Fruit fly (Drosophila melanogaster) whole organism, embryonic: ENCODE measurements around the gene CG10470.
A peak's percentile ranks its signal among the peaks of the same experiment; 100 is the strongest.

Experiments used
- Aef1 ChIP-seq: fragments of 200-800 bp; sonication (Bioruptor generic); IDR thresholded peaks from 3 replicates; pipeline ENCODE4 v1.3.6; 2022; ENCODE audit warnings: missing biosample characterization, missing genetic modification characterization
- Bteb2 ChIP-seq: fragments of 200-800 bp; sonication (Bioruptor generic); optimal IDR thresholded peaks from 2 replicates; lab custom pipeline; 2016; ENCODE audit warnings: missing biosample characterization, missing genetic modification characterization
- C15 ChIP-seq: fragments of 200-800 bp; sonication (Bioruptor generic); IDR thresholded peaks from 3 replicates; pipeline ENCODE4 v1.3.6; 2022; ENCODE audit warnings: missing biosample characterization, missing genetic modification characterization
- CG10209 ChIP-seq: fragments of 200-800 bp; sonication (Bioruptor generic); optimal IDR thresholded peaks from 3 replicates; lab custom pipeline; 2017; ENCODE audit warnings: missing biosample characterization, mild to moderate bottlenecking, missing genetic modification characterization, missing genetic modification reagents
- CG11398 ChIP-seq: fragments of 200-800 bp; sonication (Bioruptor generic); optimal IDR thresholded peaks from 2 replicates; lab custom pipeline; 2016; ENCODE audit warnings: missing biosample characterization, missing genetic modification characterization
- CG11456 ChIP-seq: fragments of 200-800 bp; sonication (Bioruptor generic); IDR thresholded peaks from 3 replicates; pipeline ENCODE4 v1.3.6; 2022; ENCODE audit warnings: missing biosample characterization, missing genetic modification characterization
- CG11695 ChIP-seq: fragments of 200-800 bp; sonication (Bioruptor generic); IDR thresholded peaks from 3 replicates; pipeline ENCODE4 v1.3.6; 2022; ENCODE audit warnings: missing biosample characterization, missing genetic modification characterization
- CG12071 ChIP-seq: fragments of 200-800 bp; sonication (Bioruptor generic); optimal IDR thresholded peaks from 3 replicates; lab custom pipeline; 2018; ENCODE audit warnings: missing biosample characterization, mild to moderate bottlenecking, missing genetic modification characterization
- CG12659 ChIP-seq: fragments of 200-800 bp; sonication (Bioruptor generic); optimal IDR thresholded peaks from 3 replicates; lab custom pipeline; 2017; ENCODE audit warnings: mild to moderate bottlenecking, missing biosample characterization, missing genetic modification reagents, missing genetic modification characterization
- CG12744 ChIP-seq: fragments of 200-800 bp; sonication (Bioruptor generic); optimal IDR thresholded peaks from 2 replicates; lab custom pipeline; 2016; ENCODE audit warnings: missing biosample characterization, missing genetic modification characterization
- CG12942 ChIP-seq: fragments of 200-800 bp; sonication (Bioruptor generic); optimal IDR thresholded peaks from 3 replicates; lab custom pipeline; 2016; ENCODE audit warnings: missing biosample characterization, missing genetic modification characterization
- CG14441 ChIP-seq: fragments of 200-800 bp; sonication (Bioruptor generic); IDR thresholded peaks from 2 replicates; pipeline ENCODE4 v1.3.6; 2022; ENCODE audit warnings: missing biosample characterization, missing genetic modification characterization
- CG1529 ChIP-seq: fragments of 200-800 bp; sonication (Bioruptor generic); optimal IDR thresholded peaks from 3 replicates; lab custom pipeline; 2018; ENCODE audit warnings: missing biosample characterization, missing genetic modification characterization
- CG15514 ChIP-seq: fragments of 200-800 bp; sonication (Bioruptor generic); optimal IDR thresholded peaks from 3 replicates; lab custom pipeline; 2017; ENCODE audit warnings: missing biosample characterization, missing genetic modification characterization, mild to moderate bottlenecking, moderate library complexity, missing genetic modification reagents
- CG17359 ChIP-seq: fragments of 200-800 bp; sonication (Bioruptor generic); optimal IDR thresholded peaks from 3 replicates; lab custom pipeline; 2018; ENCODE audit warnings: missing biosample characterization, mild to moderate bottlenecking, missing genetic modification characterization, moderate library complexity
- CG17568 ChIP-seq: fragments of 200-800 bp; sonication (Bioruptor generic); optimal IDR thresholded peaks from 2 replicates; lab custom pipeline; 2018; ENCODE audit warnings: missing biosample characterization, mild to moderate bottlenecking, missing genetic modification characterization, moderate library complexity
- CG17802 ChIP-seq: fragments of 200-800 bp; sonication (Bioruptor generic); optimal IDR thresholded peaks from 2 replicates; lab custom pipeline; 2018; ENCODE audit warnings: missing biosample characterization, mild to moderate bottlenecking, missing genetic modification characterization, moderate library complexity
- CG18262 ChIP-seq: fragments of 200-800 bp; optimal IDR thresholded peaks from 3 replicates; lab custom pipeline; 2019; ENCODE audit warnings: missing biosample characterization, mild to moderate bottlenecking, missing genetic modification characterization, moderate library complexity
- CG2129 ChIP-seq: fragments of 200-800 bp; sonication (Bioruptor generic); IDR thresholded peaks from 2 replicates; pipeline ENCODE4 v1.3.6; 2022; ENCODE audit warnings: missing biosample characterization, missing genetic modification characterization; ENCODE audit not compliant: partially characterized antibody
- CG2712 ChIP-seq: fragments of 200-800 bp; optimal IDR thresholded peaks from 3 replicates; lab custom pipeline; 2019; ENCODE audit warnings: missing biosample characterization, mild to moderate bottlenecking, missing genetic modification characterization, moderate library complexity
- CG32532 ChIP-seq: fragments of 200-800 bp; sonication (Bioruptor generic); IDR thresholded peaks from 2 replicates; pipeline ENCODE4 v1.3.6; 2022; ENCODE audit warnings: missing biosample characterization, missing genetic modification characterization
- CG33213 ChIP-seq: fragments of 200-800 bp; sonication (Bioruptor generic); optimal IDR thresholded peaks from 3 replicates; lab custom pipeline; 2016; ENCODE audit warnings: missing biosample characterization, missing genetic modification characterization
- CG34224 ChIP-seq: fragments of 200-800 bp; sonication (Bioruptor generic); IDR thresholded peaks from 3 replicates; pipeline ENCODE4 v1.3.6; 2022; ENCODE audit warnings: missing biosample characterization, missing genetic modification characterization; ENCODE audit not compliant: partially characterized antibody
- CG4707 ChIP-seq: fragments of 200-800 bp; sonication (Bioruptor generic); optimal IDR thresholded peaks from 2 replicates; lab custom pipeline; 2018; ENCODE audit warnings: missing biosample characterization, mild to moderate bottlenecking, missing genetic modification characterization, moderate library complexity
- CG6765 ChIP-seq: fragments of 200-800 bp; sonication (Bioruptor generic); optimal IDR thresholded peaks from 3 replicates; lab custom pipeline; 2017; ENCODE audit warnings: missing biosample characterization, mild to moderate bottlenecking, missing genetic modification characterization
- CG8290 ChIP-seq, 3 experiments: fragments of 200-800 bp; sonication (Bioruptor generic); optimal IDR thresholded peaks; 2 replicates each; lab custom pipeline; 2016 to 2019; ENCODE audit warnings: missing biosample characterization in 3 of 3, missing genetic modification characterization in 3 of 3, mild to moderate bottlenecking in 2 of 3, moderate library complexity in 1 of 3
- CG8388 ChIP-seq: fragments of 200-800 bp; sonication (Bioruptor generic); optimal IDR thresholded peaks from 2 replicates; lab custom pipeline; 2019; ENCODE audit warnings: missing biosample characterization, mild to moderate bottlenecking, missing genetic modification characterization, moderate library complexity
- CG9215 ChIP-seq: fragments of 200-800 bp; sonication (Bioruptor generic); IDR thresholded peaks from 2 replicates; pipeline ENCODE4 v1.3.6; 2022; ENCODE audit warnings: missing biosample characterization, missing genetic modification characterization
- CG9797 ChIP-seq: fragments of 200-800 bp; sonication (Bioruptor generic); optimal IDR thresholded peaks from 3 replicates; lab custom pipeline; 2018; ENCODE audit warnings: missing biosample characterization, mild to moderate bottlenecking, missing genetic modification characterization
- CHES-1-like ChIP-seq: fragments of 200-800 bp; sonication (Bioruptor generic); optimal IDR thresholded peaks from 2 replicates; lab custom pipeline; 2016; ENCODE audit warnings: missing biosample characterization, missing genetic modification characterization
- Camta ChIP-seq: fragments of 200-800 bp; sonication (Bioruptor generic); optimal IDR thresholded peaks from 2 replicates; lab custom pipeline; 2016; ENCODE audit warnings: missing biosample characterization, missing genetic modification characterization
- Dip2 ChIP-seq: fragments of 200-800 bp; sonication (Bioruptor generic); IDR thresholded peaks from 2 replicates; pipeline ENCODE4 v1.3.6; 2022; ENCODE audit warnings: missing biosample characterization, missing genetic modification characterization
- H15 ChIP-seq: fragments of 200-800 bp; sonication (Bioruptor generic); IDR thresholded peaks from 3 replicates; pipeline ENCODE4 v1.3.6; 2022; ENCODE audit warnings: missing biosample characterization, missing genetic modification characterization
- Hand ChIP-seq: fragments of 200-800 bp; sonication (Bioruptor generic); optimal IDR thresholded peaks from 2 replicates; lab custom pipeline; 2017; ENCODE audit warnings: mild to moderate bottlenecking, missing biosample characterization, missing genetic modification reagents, missing genetic modification characterization
- Lpt ChIP-seq: fragments of >200 bp; optimal IDR thresholded peaks from 2 replicates; lab custom pipeline; 2018; ENCODE audit warnings: missing biosample characterization, missing genetic modification characterization
- NfI ChIP-seq: fragments of 200-800 bp; sonication (Bioruptor generic); optimal IDR thresholded peaks from 3 replicates; lab custom pipeline; 2018; ENCODE audit warnings: missing biosample characterization, mild to moderate bottlenecking, missing genetic modification characterization, moderate library complexity
- Optix ChIP-seq: fragments of 200-800 bp; sonication (Bioruptor generic); IDR thresholded peaks from 3 replicates; pipeline ENCODE4 v1.3.6; 2022; ENCODE audit warnings: missing biosample characterization, missing genetic modification characterization
- Rfx ChIP-seq: fragments of 200-800 bp; sonication (Bioruptor generic); IDR thresholded peaks from 2 replicates; pipeline ENCODE4 v1.3.6; 2022; ENCODE audit warnings: missing biosample characterization, missing genetic modification characterization
- Taf1 ChIP-seq: fragments of 200-800 bp; sonication (Bioruptor generic); IDR thresholded peaks from 2 replicates; pipeline ENCODE4 v1.3.6; 2022; ENCODE audit warnings: missing biosample characterization, missing genetic modification characterization
- eyg ChIP-seq: fragments of 200-800 bp; sonication (Bioruptor generic); optimal IDR thresholded peaks from 3 replicates; lab custom pipeline; 2016; ENCODE audit warnings: missing biosample characterization, missing genetic modification characterization
- ftz-f1 ChIP-seq: fragments of 200-800 bp; sonication (Bioruptor generic); optimal IDR thresholded peaks from 2 replicates; lab custom pipeline; 2016; ENCODE audit warnings: missing biosample characterization, missing genetic modification characterization
- lola ChIP-seq, 3 experiments: fragments of >200 bp in 2 of 3; fragments of 200-800 bp in 1 of 3; sonication (Bioruptor generic) in 1 of 3; optimal IDR thresholded peaks; 2 replicates each; lab custom pipeline; 2017 to 2019; ENCODE audit warnings: missing biosample characterization in 3 of 3, missing genetic modification characterization in 3 of 3, mild to moderate bottlenecking in 1 of 3, moderate library complexity in 1 of 3
- p53 ChIP-seq: fragments of 200-800 bp; sonication (Bioruptor generic); optimal IDR thresholded peaks from 2 replicates; lab custom pipeline; 2016; ENCODE audit warnings: missing biosample characterization, missing genetic modification characterization
- prd ChIP-seq, 3 experiments: fragments of >200 bp in 2 of 3; fragments of 200-800 bp in 1 of 3; sonication (Bioruptor generic) in 1 of 3; optimal IDR thresholded peaks in 2 of 3; IDR thresholded peaks in 1 of 3; 2 replicates in 2 of 3; 3 replicates in 1 of 3; pipeline versions ENCODE4 v1.3.6 to Lab custom; 2017 to 2022; ENCODE audit warnings: missing biosample characterization in 1 of 3, missing genetic modification characterization in 1 of 3
- row ChIP-seq: fragments of 200-800 bp; sonication (Bioruptor generic); IDR thresholded peaks from 3 replicates; pipeline ENCODE4 v1.3.6; 2022; ENCODE audit warnings: missing biosample characterization, missing genetic modification characterization
- sc ChIP-seq, 3 experiments: fragments of >200 bp in 2 of 3; fragments of 200-800 bp in 1 of 3; sonication (Bioruptor generic) in 1 of 3; optimal IDR thresholded peaks; 2 replicates in 2 of 3; 3 replicates in 1 of 3; lab custom pipeline; 2017; ENCODE audit warnings: mild to moderate bottlenecking in 1 of 3, missing biosample characterization in 1 of 3, missing genetic modification characterization in 1 of 3, missing genetic modification reagents in 1 of 3
- tll ChIP-seq, 2 experiments: fragments of 200-800 bp in 1 of 2; fragments of >200 bp in 1 of 2; sonication (Bioruptor generic) in 1 of 2; optimal IDR thresholded peaks; 2 replicates each; lab custom pipeline; 2017 to 2019; ENCODE audit warnings: missing biosample characterization in 2 of 2, missing genetic modification characterization in 2 of 2, mild to moderate bottlenecking in 1 of 2, moderate library complexity in 1 of 2

Gene CG10470

dm6 chr2L:19023972-19024743 lies 24.7 kb upstream of the CG10470 start (continued):
- peak; percentile 70 for TF ChIP-seq CG10209 (GFP tag; lab: Kevin White, UChicago)
- TF ChIP-seq CG8388 (GFP tag; lab: Kevin White, UChicago): peak; percentile 65
- TF ChIP-seq CG12744 (GFP tag; lab: Kevin White, UChicago): no peak
- peak; percentile 78 for TF ChIP-seq CG12659 (GFP tag; lab: Kevin White, UChicago)
- TF ChIP-seq Rfx (GFP tag; lab: Robert Waterston, UW): peak; percentile 34; the same call in 1 of the 2 replicates
- no peak for TF ChIP-seq prd (optimal IDR thresholded peaks at IDR 0.05; lab: Kevin White, UChicago)
- TF ChIP-seq prd (GFP tag; IDR thresholded peaks at IDR 0.05; lab: Robert Waterston, UW): peak; percentile 46; the same call in 2 of the 3 replicates
- peak; percentile 25 for TF ChIP-seq CG12071 (GFP tag; lab: Kevin White, UChicago)
- TF ChIP-seq Dip2 (GFP tag; lab: Robert Waterston, UW): no peak
- no peak for TF ChIP-seq C15 (GFP tag; lab: Robert Waterston, UW)
- peak; percentile 14 for TF ChIP-seq CG17802
- peak; percentile 72 for TF ChIP-seq CG17359 (tag; lab: Kevin White, UChicago)
- TF ChIP-seq CG33213 (GFP tag; lab: Kevin White, UChicago): no peak
- peak; percentile 66 for TF ChIP-seq CG11695 (GFP tag; lab: Robert Waterston, UW)
- TF ChIP-seq CG32532: peak; percentile 31; the same call in 1 of the 2 replicates
- TF ChIP-seq CG15514: peak; percentile 53
- peak; percentile 55; the same call in 1 of the 3 replicates for TF ChIP-seq CG11456 (GFP tag; lab: Robert Waterston, UW)
- peak; percentile 73 for TF ChIP-seq CG18262 (tag; lab: Kevin White, UChicago)
- no peak for TF ChIP-seq Taf1 (GFP tag; lab: Robert Waterston, UW)
- TF ChIP-seq CHES-1-like: no peak
- TF ChIP-seq NfI (GFP tag; lab: Kevin White, UChicago): peak; percentile 71
- TF ChIP-seq row: peak; percentile 70
- peak; percentile 40 for TF ChIP-seq Bteb2 (GFP tag; lab: Kevin White, UChicago)
- TF ChIP-seq CG34224 (GFP tag; lab: Robert Waterston, UW): no peak
- no peak for TF ChIP-seq CG17568 (GFP tag; lab: Kevin White, UChicago)
- TF ChIP-seq p53: no peak
- no peak for TF ChIP-seq tll (GFP tag; optimal IDR thresholded peaks at IDR 0.05; lab: Kevin White, UChicago)
- TF ChIP-seq CG2129: no peak
- peak; percentile 70 for TF ChIP-seq CG6765 (GFP tag; lab: Kevin White, UChicago)
- TF ChIP-seq CG9215 (GFP tag; lab: Robert Waterston, UW): peak; percentile 46; the same call in 1 of the 2 replicates
- TF ChIP-seq H15 (GFP tag; lab: Robert Waterston, UW): no peak
- TF ChIP-seq CG4707 (GFP tag; lab: Kevin White, UChicago): peak; percentile 8
- TF ChIP-seq eyg (GFP tag; lab: Kevin White, UChicago): no peak
- TF ChIP-seq CG8290 (GFP tag; optimal IDR thresholded peaks at IDR 0.05; lab: Kevin White, UChicago): no peak
- TF ChIP-seq CG8290 (tag; optimal IDR thresholded peaks at IDR 0.05; lab: Kevin White, UChicago): peak in 1 of 2 experiments; percentile 22
- TF ChIP-seq Aef1 (GFP tag; lab: Robert Waterston, UW): peak; percentile 44; the same call in 2 of the 3 replicates
- TF ChIP-seq CG14441 (GFP tag; lab: Robert Waterston, UW): no peak
- no peak for TF ChIP-seq Optix (GFP tag; lab: Robert Waterston, UW)
- no peak for TF ChIP-seq CG9797 (GFP tag; lab: Kevin White, UChicago)
- no peak for TF ChIP-seq ftz-f1 (GFP tag; lab: Kevin White, UChicago)
- TF ChIP-seq sc (optimal IDR thresholded peaks at IDR 0.05; lab: Kevin White, UChicago): no peak
- TF ChIP-seq sc (GFP tag; optimal IDR thresholded peaks at IDR 0.05; lab: Kevin White, UChicago): peak; percentile 21
- no peak for TF ChIP-seq Lpt (GFP tag; lab: Kevin White, UChicago)
- peak in 1 of 3 experiments; percentile 33 for TF ChIP-seq lola (GFP tag; optimal IDR thresholded peaks at IDR 0.05; lab: Kevin White, UChicago)
- peak; percentile 86 for TF ChIP-seq Hand (GFP tag; lab: Kevin White, UChicago)
- peak; percentile 23 for TF ChIP-seq Camta (GFP tag; lab: Kevin White, UChicago)
- TF ChIP-seq CG12942: peak; percentile 35
- TF ChIP-seq CG1529 (GFP tag; lab: Kevin White, UChicago): peak; percentile 30
- TF ChIP-seq CG11398: no peak
- peak; percentile 78 for TF ChIP-seq CG2712 (tag; lab: Kevin White, UChicago)
